Worm (Caenorhabditis elegans) whole organism, young adult: Measurements from ENCODE around the gene ZK792.12.

Source experiments
- B0261.1 ChIP-seq: sonication (generic microtip); optimal IDR thresholded peaks from 2 replicates; lab custom pipeline; 2016; ENCODE audit warnings: mild to moderate bottlenecking, missing genetic modification characterization, moderate library complexity, missing compliant biosample characterization
- B0336.3 ChIP-seq: fragments of 200-800 bp; sonication (Bioruptor generic); IDR thresholded peaks from 2 replicates; pipeline ENCODE4 v1.3.6; 2022; ENCODE audit warnings: missing genetic modification characterization, missing compliant biosample characterization
- F10E7.11 ChIP-seq: sonication (generic microtip); optimal IDR thresholded peaks from 2 replicates; lab custom pipeline; 2017; ENCODE audit warnings: mild to moderate bottlenecking, missing genetic modification characterization, moderate library complexity, missing compliant biosample characterization
- F22D6.2 ChIP-seq: sonication (generic microtip); optimal IDR thresholded peaks from 2 replicates; lab custom pipeline; 2016; ENCODE audit warnings: mild to moderate bottlenecking, missing genetic modification characterization, missing compliant biosample characterization
- F37B4.10 ChIP-seq: fragments of 200-800 bp; sonication (Bioruptor generic); IDR thresholded peaks from 2 replicates; pipeline ENCODE4 v1.3.6; 2022; ENCODE audit warnings: missing genetic modification characterization, missing compliant biosample characterization
- F39B2.1 ChIP-seq: fragments of 200-800 bp; sonication (Bioruptor generic); IDR thresholded peaks from 2 replicates; pipeline ENCODE4 v1.3.6; 2022; ENCODE audit warnings: missing genetic modification reagents, missing genetic modification characterization, missing compliant biosample characterization
- F49E8.2 ChIP-seq: sonication (generic microtip); optimal IDR thresholded peaks from 3 replicates; lab custom pipeline; 2017; ENCODE audit warnings: missing genetic modification characterization, mild to moderate bottlenecking, missing compliant biosample characterization, antibody characterized with exemption, moderate library complexity; ENCODE audit not compliant: insufficient read depth
- F52B5.7 ChIP-seq: sonication (generic microtip); optimal IDR thresholded peaks from 2 replicates; lab custom pipeline; 2016; ENCODE audit warnings: mild to moderate bottlenecking, missing genetic modification characterization, missing compliant biosample characterization
- F55B11.4 ChIP-seq: sonication (generic microtip); optimal IDR thresholded peaks from 2 replicates; lab custom pipeline; 2016; ENCODE audit warnings: missing compliant biosample characterization, missing genetic modification characterization, borderline replicate concordance; ENCODE audit not compliant: insufficient read depth
- Y53F4B.3 ChIP-seq: fragments of 200-800 bp; sonication (Bioruptor generic); IDR thresholded peaks from 2 replicates; pipeline ENCODE4 v1.3.6; 2022; ENCODE audit warnings: missing genetic modification reagents, missing genetic modification characterization, missing compliant biosample characterization
- Y56A3A.18 ChIP-seq: fragments of 200-800 bp; sonication (Bioruptor generic); IDR thresholded peaks from 2 replicates; pipeline ENCODE4 v1.3.6; 2022; ENCODE audit warnings: missing genetic modification reagents, missing genetic modification characterization, missing compliant biosample characterization
- Y79H2A.3 ChIP-seq: fragments of 200-800 bp; sonication (Bioruptor generic); conservative IDR thresholded peaks from 2 replicates; pipeline ENCODE4 v1.3.6; 2022; ENCODE audit warnings: missing genetic modification reagents, missing genetic modification characterization, missing compliant biosample characterization
- akir-1 ChIP-seq: fragments of 200-800 bp; sonication (Bioruptor generic); optimal IDR thresholded peaks from 2 replicates; lab custom pipeline; 2018; ENCODE audit warnings: mild to moderate bottlenecking, missing genetic modification characterization, moderate library complexity, missing compliant biosample characterization
- aptf-2 ChIP-seq: fragments of 200-800 bp; sonication (Bioruptor generic); conservative IDR thresholded peaks from 2 replicates; pipeline ENCODE4 v1.3.6; 2022; ENCODE audit warnings: missing genetic modification reagents, missing genetic modification characterization, missing compliant biosample characterization
- attf-5 ChIP-seq: fragments of 200-800 bp; sonication (Bioruptor generic); optimal IDR thresholded peaks from 2 replicates; lab custom pipeline; 2018; ENCODE audit warnings: mild to moderate bottlenecking, missing genetic modification characterization, missing compliant biosample characterization
- ceh-27 ChIP-seq: fragments of 200-800 bp; sonication (Bioruptor generic); optimal IDR thresholded peaks from 2 replicates; lab custom pipeline; 2018; ENCODE audit warnings: mild to moderate bottlenecking, missing genetic modification characterization, moderate library complexity, missing compliant biosample characterization
- ceh-40 ChIP-seq: fragments of 200-800 bp; sonication (Bioruptor generic); IDR thresholded peaks from 2 replicates; pipeline ENCODE4 v1.3.6; 2022; ENCODE audit warnings: missing genetic modification characterization, missing compliant biosample characterization
- ceh-58 ChIP-seq: fragments of 200-800 bp; sonication (Bioruptor generic); IDR thresholded peaks from 2 replicates; pipeline ENCODE4 v1.3.6; 2022; ENCODE audit warnings: missing genetic modification characterization, missing compliant biosample characterization
- dpl-1 ChIP-seq: fragments of 150-350 bp; optimal IDR thresholded peaks from 2 replicates; lab custom pipeline; 2014; ENCODE audit warnings: missing biosample characterization, missing genetic modification reagents, missing genetic modification characterization
- egl-18 ChIP-seq: fragments of 200-800 bp; sonication (Bioruptor generic); IDR thresholded peaks from 2 replicates; pipeline ENCODE4 v1.3.6; 2022; ENCODE audit warnings: missing genetic modification reagents, missing genetic modification characterization, missing compliant biosample characterization
- egrh-3 ChIP-seq: fragments of 200-800 bp; sonication (Bioruptor generic); IDR thresholded peaks from 2 replicates; pipeline ENCODE4 v1.3.6; 2022; ENCODE audit warnings: missing genetic modification reagents, missing genetic modification characterization, missing compliant biosample characterization
- ekl-4 ChIP-seq: fragments of 200-800 bp; sonication (Bioruptor generic); IDR thresholded peaks from 2 replicates; pipeline ENCODE4 v1.3.6; 2022; ENCODE audit warnings: missing genetic modification reagents, missing genetic modification characterization, missing compliant biosample characterization
- ets-4 ChIP-seq: fragments of 200-800 bp; sonication (Bioruptor generic); optimal IDR thresholded peaks from 2 replicates; lab custom pipeline; 2018; ENCODE audit warnings: mild to moderate bottlenecking, missing genetic modification characterization, missing compliant biosample characterization
- let-526 ChIP-seq: fragments of 200-800 bp; sonication (Bioruptor generic); IDR thresholded peaks from 2 replicates; pipeline ENCODE4 v1.3.6; 2022; ENCODE audit warnings: missing genetic modification reagents, missing genetic modification characterization, missing compliant biosample characterization
- lir-1 ChIP-seq: fragments of 200-800 bp; sonication (Bioruptor generic); conservative IDR thresholded peaks from 2 replicates; pipeline ENCODE4 v1.3.6; 2022; ENCODE audit warnings: missing genetic modification reagents, missing genetic modification characterization, missing compliant biosample characterization
- lsl-1 ChIP-seq: fragments of 200-800 bp; sonication (Bioruptor generic); optimal IDR thresholded peaks from 2 replicates; lab custom pipeline; 2018; ENCODE audit warnings: mild to moderate bottlenecking, missing genetic modification characterization, moderate library complexity, missing compliant biosample characterization
- lsy-27 ChIP-seq: sonication (generic microtip); optimal IDR thresholded peaks from 2 replicates; lab custom pipeline; 2017; ENCODE audit warnings: missing genetic modification characterization, mild to moderate bottlenecking, missing compliant biosample characterization, antibody characterized with exemption, missing genotype, borderline replicate concordance; ENCODE audit not compliant: insufficient read depth
- madf-10 ChIP-seq: sonication (generic microtip); optimal IDR thresholded peaks from 2 replicates; lab custom pipeline; 2016; ENCODE audit warnings: mild to moderate bottlenecking, missing genetic modification characterization, missing compliant biosample characterization
- madf-3 ChIP-seq: fragments of 200-800 bp; sonication (Bioruptor generic); IDR thresholded peaks from 2 replicates; pipeline ENCODE4 v1.3.6; 2022; ENCODE audit warnings: missing genetic modification reagents, missing genetic modification characterization, missing compliant biosample characterization
- madf-6 ChIP-seq: fragments of 200-800 bp; sonication (Bioruptor generic); IDR thresholded peaks from 2 replicates; pipeline ENCODE4 v1.3.6; 2022; ENCODE audit warnings: missing genetic modification reagents, missing genetic modification characterization, missing compliant biosample characterization
- mes-4 ChIP-seq: sonication (generic microtip); optimal IDR thresholded peaks from 2 replicates; lab custom pipeline; 2016; ENCODE audit warnings: missing genotype, missing genetic modification characterization, missing compliant biosample characterization
- mxl-1 ChIP-seq: sonication (generic microtip); optimal IDR thresholded peaks from 2 replicates; lab custom pipeline; 2016; ENCODE audit warnings: missing genetic modification characterization, missing compliant biosample characterization
- nfya-1 ChIP-seq: sonication (generic microtip); optimal IDR thresholded peaks from 2 replicates; lab custom pipeline; 2017; ENCODE audit warnings: antibody characterized with exemption, missing compliant biosample characterization, missing genetic modification characterization, borderline replicate concordance; ENCODE audit not compliant: insufficient read depth
- nfyb-1 ChIP-seq: fragments of 200-800 bp; sonication (Bioruptor generic); IDR thresholded peaks from 2 replicates; pipeline ENCODE4 v1.3.6; 2022; ENCODE audit warnings: missing genetic modification reagents, missing genetic modification characterization, missing compliant biosample characterization
- nhr-90 ChIP-seq: sonication (generic microtip); optimal IDR thresholded peaks from 2 replicates; lab custom pipeline; 2016; ENCODE audit warnings: missing genotype, mild to moderate bottlenecking, missing genetic modification characterization, missing compliant biosample characterization
- pbrm-1 ChIP-seq: fragments of 200-800 bp; sonication (Bioruptor generic); IDR thresholded peaks from 2 replicates; pipeline ENCODE4 v1.3.6; 2022; ENCODE audit warnings: missing genetic modification reagents, missing genetic modification characterization, missing compliant biosample characterization
- repo-1 ChIP-seq: sonication (generic microtip); optimal IDR thresholded peaks from 2 replicates; lab custom pipeline; 2017; ENCODE audit warnings: mild to moderate bottlenecking, missing genetic modification characterization, missing compliant biosample characterization
- rpc-1 ChIP-seq, 2 experiments: fragments of 150-350 bp in 1 of 2; sonication (generic microtip) in 1 of 2; optimal IDR thresholded peaks; 2 replicates each; lab custom pipeline; 2014 to 2018; ENCODE audit warnings: missing biosample characterization in 1 of 2, missing genetic modification characterization in 1 of 2, missing genetic modification reagents in 1 of 2, missing genotype in 1 of 2
- snpc-1.1 ChIP-seq: sonication (generic microtip); optimal IDR thresholded peaks from 2 replicates; lab custom pipeline; 2017; ENCODE audit warnings: missing genetic modification characterization, mild to moderate bottlenecking, missing compliant biosample characterization, antibody characterized with exemption, moderate library complexity, missing genotype, missing genetic modification reagents; ENCODE audit not compliant: insufficient read depth
- snpc-4 ChIP-seq, 5 experiments: fragments of 150-350 bp in 1 of 5; sonication (generic microtip) in 4 of 5; optimal IDR thresholded peaks; 2 replicates each; lab custom pipeline; 2014 to 2018; ENCODE audit warnings: missing genetic modification characterization in 5 of 5, missing biosample characterization in 3 of 5, antibody characterized with exemption in 2 of 5, mild to moderate bottlenecking in 2 of 5, missing compliant biosample characterization in 2 of 5, missing genotype in 2 of 5, moderate library complexity in 2 of 5, missing genetic modification reagents in 1 of 5
- tbx-9 ChIP-seq: sonication (generic microtip); optimal IDR thresholded peaks from 2 replicates; lab custom pipeline; 2016; ENCODE audit warnings: borderline replicate concordance, missing genetic modification characterization, inconsistent platforms, missing compliant biosample characterization
- zim-3 ChIP-seq: sonication (generic microtip); optimal IDR thresholded peaks from 2 replicates; lab custom pipeline; 2017; ENCODE audit warnings: mild to moderate bottlenecking, missing genetic modification characterization, moderate library complexity, missing compliant biosample characterization
- ztf-18 ChIP-seq: sonication (generic microtip); optimal IDR thresholded peaks from 2 replicates; lab custom pipeline; 2016; ENCODE audit warnings: missing genotype, mild to moderate bottlenecking, missing genetic modification characterization, missing compliant biosample characterization
- ztf-26 ChIP-seq: sonication (generic microtip); optimal IDR thresholded peaks from 2 replicates; lab custom pipeline; 2017; ENCODE audit warnings: missing genetic modification characterization, missing compliant biosample characterization

Gene ZK792.12

DNA sequence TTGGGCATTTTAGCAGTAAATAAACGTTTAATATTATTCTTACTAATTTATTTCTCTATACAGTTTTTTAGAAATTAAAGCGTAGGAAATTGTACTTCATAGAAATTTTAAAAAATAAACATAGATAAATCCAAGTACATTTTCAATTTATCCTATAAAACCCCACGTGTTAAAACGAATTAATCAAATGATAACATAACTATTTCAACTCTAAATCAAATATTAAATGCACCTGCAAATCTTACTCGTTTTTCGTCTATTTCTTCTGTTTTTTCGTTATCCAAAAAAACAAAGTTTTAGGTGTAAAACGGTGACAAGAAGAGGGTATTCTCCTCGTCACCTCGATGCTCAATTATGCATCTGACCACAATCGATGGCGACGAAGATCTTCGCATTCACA, 41.4 kb downstream of the ZK792.12 start, which contains the start of gene K01A6.6:
K01A6.6 (plus strand) TSS at position 301 of the 400 bp plus-strand sequence.
- TF ChIP-seq madf-3 (GFP tag; lab: Robert Waterston, UW) (no peak), F55B11.4 (no peak), pbrm-1 (no peak), Y56A3A.18 (GFP tag; lab: Robert Waterston, UW) (no peak), F22D6.2 (tag; lab: Kevin White, UChicago) (no peak), lir-1 (GFP tag; lab: Robert Waterston, UW) (no peak), ceh-40 (GFP tag; lab: Robert Waterston, UW) (no peak), let-526 (no peak), nhr-90 (no peak), ceh-58 (no peak), Y79H2A.3 (no peak), lsl-1 (GFP tag; lab: Kevin White, UChicago) (no peak), snpc-4 (GFP tag; optimal IDR thresholded peaks at IDR 0.05; lab: Kevin White, UChicago) (no peak), snpc-4 (tag; optimal IDR thresholded peaks at IDR 0.05; lab: Kevin White, UChicago) (no peak), lsy-27 (tag; lab: Kevin White, UChicago) (no peak), F49E8.2 (tag; lab: Kevin White, UChicago) (no peak), F37B4.10 (GFP tag; lab: Robert Waterston, UW) (no peak)

- TF ChIP-seq F49E8.2 (tag; lab: Kevin White, UChicago) (no peak), mes-4 (no peak), akir-1 (GFP tag; lab: Kevin White, UChicago) (no peak), F52B5.7 (tag; lab: Kevin White, UChicago) (no peak), egl-18 (GFP tag; lab: Robert Waterston, UW) (no peak), snpc-4 (GFP tag; optimal IDR thresholded peaks at IDR 0.05; lab: Kevin White, UChicago) (no peak), snpc-4 (tag; optimal IDR thresholded peaks at IDR 0.05; lab: Kevin White, UChicago) (no peak), F10E7.11 (tag; lab: Kevin White, UChicago) (no peak), ets-4 (GFP tag; lab: Kevin White, UChicago) (no peak), rpc-1 (optimal IDR thresholded peaks at IDR 0.05; lab: Kevin White, UChicago) (no peak), rpc-1 (tag; optimal IDR thresholded peaks at IDR 0.05; lab: Kevin White, UChicago) (no peak), ekl-4 (GFP tag; lab: Robert Waterston, UW) (no peak), ztf-26 (tag; lab: Kevin White, UChicago) (no peak), madf-6 (GFP tag; lab: Robert Waterston, UW) (no peak), madf-10 (tag; lab: Kevin White, UChicago) (no peak), ceh-27 (GFP tag; lab: Kevin White, UChicago) (no peak), nfyb-1 (GFP tag; lab: Robert Waterston, UW) (no peak), mxl-1 (tag; lab: Kevin White, UChicago) (no peak), ztf-18 (tag; lab: Kevin White, UChicago) (no peak), B0336.3 (GFP tag; lab: Robert Waterston, UW) (no peak)
These were observed 43.7 kb downstream of the ZK792.12 start, which contains the start of gene K01A6.8 for ce11 chrIV:11737269-11737668. K01A6.8 (minus strand) TSS chrIV:11737369.

DNA sequence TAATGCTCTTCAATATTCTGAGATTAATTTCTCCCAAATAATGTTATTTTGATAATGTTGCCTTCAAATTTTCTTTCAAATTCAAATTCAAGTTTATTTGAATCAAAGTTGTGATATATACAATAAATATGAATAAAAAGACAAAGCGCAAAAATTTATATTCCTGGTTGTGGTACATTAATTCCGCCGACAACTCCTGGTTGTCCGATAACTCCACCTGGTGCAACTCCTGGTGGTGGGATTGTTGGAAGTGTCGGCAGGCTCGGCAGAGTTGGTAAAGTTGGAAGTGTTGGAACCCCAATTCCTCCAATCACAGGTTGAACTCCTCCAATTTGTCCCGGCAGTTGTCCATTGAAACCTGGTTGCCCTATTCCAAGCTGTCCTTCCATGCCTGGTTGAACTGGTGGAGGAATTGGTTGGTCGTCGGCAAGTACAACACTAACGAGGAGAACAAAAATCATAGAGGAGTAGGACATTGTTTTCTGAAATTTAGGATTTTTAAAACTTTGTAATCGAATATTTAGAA, 44.6 kb downstream of the ZK792.12 start, which contains the start of gene K01A6.7:
K01A6.7 (minus strand) TSS at position 476 of the 526 bp plus-strand sequence.
- TF ChIP-seq nfya-1 (tag; lab: Kevin White, UChicago) (no peak), ztf-18 (tag; lab: Kevin White, UChicago) (no peak), zim-3 (tag; lab: Kevin White, UChicago) (no peak), repo-1 (no peak), dpl-1 (GFP tag; lab: Kevin White, UChicago) (no peak), Y53F4B.3 (GFP tag; lab: Robert Waterston, UW) (no peak), madf-6 (GFP tag; lab: Robert Waterston, UW) (no peak), B0261.1 (tag; lab: Kevin White, UChicago) (no peak), attf-5 (GFP tag; lab: Kevin White, UChicago) (no peak), egrh-3 (GFP tag; lab: Robert Waterston, UW) (no peak), aptf-2 (GFP tag; lab: Robert Waterston, UW) (no peak), F39B2.1 (GFP tag; lab: Robert Waterston, UW) (no peak), tbx-9 (no peak), egl-18 (GFP tag; lab: Robert Waterston, UW) (no peak), ceh-58 (no peak), snpc-1.1 (no peak)
